Fruit fly (Drosophila melanogaster) whole organism, embryonic: ENCODE data around the gene CG31816.
A peak's percentile ranks its signal among the peaks of the same experiment; 100 is the strongest.

Experiments
- Ada2b ChIP-seq: fragments of 200-800 bp; sonication (Bioruptor generic); IDR thresholded peaks from 2 replicates; pipeline ENCODE4 v1.3.6; 2022; ENCODE audit warnings: missing biosample characterization, missing genetic modification characterization
- Atf6 ChIP-seq: fragments of 200-800 bp; sonication (Bioruptor generic); IDR thresholded peaks from 2 replicates; pipeline ENCODE4 v1.3.6; 2022; ENCODE audit warnings: missing biosample characterization, missing genetic modification characterization
- Blimp-1 ChIP-seq: fragments of 200-800 bp; sonication (Bioruptor generic); optimal IDR thresholded peaks from 3 replicates; lab custom pipeline; 2018; ENCODE audit warnings: missing biosample characterization, missing genetic modification characterization, mild to moderate bottlenecking, moderate library complexity, missing genetic modification reagents
- C15 ChIP-seq: fragments of 200-800 bp; sonication (Bioruptor generic); IDR thresholded peaks from 3 replicates; pipeline ENCODE4 v1.3.6; 2022; ENCODE audit warnings: missing biosample characterization, missing genetic modification characterization
- CG10654 ChIP-seq: fragments of 200-800 bp; sonication (Bioruptor generic); optimal IDR thresholded peaks from 2 replicates; lab custom pipeline; 2016; ENCODE audit warnings: missing biosample characterization, missing genetic modification characterization
- CG11093 ChIP-seq: fragments of 200-800 bp; sonication (Bioruptor generic); IDR thresholded peaks from 3 replicates; pipeline ENCODE4 v1.3.6; 2022; ENCODE audit warnings: missing biosample characterization, missing genetic modification characterization
- CG11398 ChIP-seq: fragments of 200-800 bp; sonication (Bioruptor generic); optimal IDR thresholded peaks from 2 replicates; lab custom pipeline; 2016; ENCODE audit warnings: missing biosample characterization, missing genetic modification characterization
- CG12391 ChIP-seq: fragments of 200-800 bp; sonication (Bioruptor generic); optimal IDR thresholded peaks from 3 replicates; lab custom pipeline; 2018; ENCODE audit warnings: missing biosample characterization, mild to moderate bottlenecking, missing genetic modification characterization, moderate library complexity
- CG14965 ChIP-seq: fragments of 200-800 bp; sonication (Bioruptor generic); optimal IDR thresholded peaks from 2 replicates; lab custom pipeline; 2016; ENCODE audit warnings: missing biosample characterization, missing genetic modification characterization, borderline replicate concordance
- CG16863 ChIP-seq: fragments of 200-800 bp; sonication (Bioruptor generic); optimal IDR thresholded peaks from 3 replicates; lab custom pipeline; 2016; ENCODE audit warnings: missing biosample characterization, missing genetic modification characterization
- CG17829 ChIP-seq: fragments of 200-800 bp; optimal IDR thresholded peaks from 2 replicates; lab custom pipeline; 2019; ENCODE audit warnings: missing biosample characterization, mild to moderate bottlenecking, missing genetic modification characterization, moderate library complexity
- CG18764 ChIP-seq: fragments of 200-800 bp; sonication (Bioruptor generic); optimal IDR thresholded peaks from 3 replicates; lab custom pipeline; 2016; ENCODE audit warnings: missing biosample characterization, missing genetic modification characterization
- CG2129 ChIP-seq: fragments of 200-800 bp; sonication (Bioruptor generic); IDR thresholded peaks from 2 replicates; pipeline ENCODE4 v1.3.6; 2022; ENCODE audit warnings: missing biosample characterization, missing genetic modification characterization; ENCODE audit not compliant: partially characterized antibody
- CG2678 ChIP-seq: fragments of 200-800 bp; sonication (Bioruptor generic); optimal IDR thresholded peaks from 3 replicates; lab custom pipeline; 2019; ENCODE audit warnings: missing biosample characterization, mild to moderate bottlenecking, missing genetic modification characterization, moderate library complexity
- CG3065 ChIP-seq: fragments of 200-800 bp; sonication (Bioruptor generic); optimal IDR thresholded peaks from 2 replicates; lab custom pipeline; 2016; ENCODE audit warnings: missing biosample characterization, missing genetic modification characterization
- CG31388 ChIP-seq: fragments of 200-800 bp; sonication (Bioruptor generic); optimal IDR thresholded peaks from 2 replicates; lab custom pipeline; 2016; ENCODE audit warnings: missing biosample characterization, missing genetic modification characterization
- CG32772 ChIP-seq: fragments of 200-800 bp; sonication (Bioruptor generic); IDR thresholded peaks from 2 replicates; pipeline ENCODE4 v1.3.6; 2022; ENCODE audit warnings: missing biosample characterization, missing genetic modification characterization
- CG34224 ChIP-seq: fragments of 200-800 bp; sonication (Bioruptor generic); IDR thresholded peaks from 3 replicates; pipeline ENCODE4 v1.3.6; 2022; ENCODE audit warnings: missing biosample characterization, missing genetic modification characterization; ENCODE audit not compliant: partially characterized antibody
- CG6683 ChIP-seq: fragments of 200-800 bp; sonication (Bioruptor generic); optimal IDR thresholded peaks from 2 replicates; lab custom pipeline; 2017; ENCODE audit warnings: missing biosample characterization, mild to moderate bottlenecking, missing genetic modification characterization, missing genetic modification reagents
- CG7372 ChIP-seq: fragments of 200-800 bp; sonication (Bioruptor generic); IDR thresholded peaks from 2 replicates; pipeline ENCODE4 v1.3.6; 2022; ENCODE audit warnings: missing biosample characterization, missing genetic modification characterization
- CG7963 ChIP-seq: fragments of 200-800 bp; sonication (Bioruptor generic); IDR thresholded peaks from 3 replicates; pipeline ENCODE4 v1.3.6; 2022; ENCODE audit warnings: missing biosample characterization, missing genetic modification characterization; ENCODE audit not compliant: partially characterized antibody
- CG8388 ChIP-seq: fragments of 200-800 bp; sonication (Bioruptor generic); optimal IDR thresholded peaks from 2 replicates; lab custom pipeline; 2019; ENCODE audit warnings: missing biosample characterization, mild to moderate bottlenecking, missing genetic modification characterization, moderate library complexity
- CHES-1-like ChIP-seq: fragments of 200-800 bp; sonication (Bioruptor generic); optimal IDR thresholded peaks from 2 replicates; lab custom pipeline; 2016; ENCODE audit warnings: missing biosample characterization, missing genetic modification characterization
- Camta ChIP-seq: fragments of 200-800 bp; sonication (Bioruptor generic); optimal IDR thresholded peaks from 2 replicates; lab custom pipeline; 2016; ENCODE audit warnings: missing biosample characterization, missing genetic modification characterization
- Dad ChIP-seq: fragments of 200-800 bp; sonication (Bioruptor generic); optimal IDR thresholded peaks from 3 replicates; lab custom pipeline; 2016; ENCODE audit warnings: missing biosample characterization, missing genetic modification characterization
- HLH4C ChIP-seq: fragments of 200-800 bp; sonication (Bioruptor generic); IDR thresholded peaks from 3 replicates; pipeline ENCODE4 v1.3.6; 2022; ENCODE audit warnings: missing biosample characterization, missing genetic modification characterization; ENCODE audit not compliant: partially characterized antibody
- Hey ChIP-seq: fragments of 200-800 bp; sonication (Bioruptor generic); optimal IDR thresholded peaks from 3 replicates; lab custom pipeline; 2018; ENCODE audit warnings: missing biosample characterization, mild to moderate bottlenecking, missing genetic modification characterization
- Mrtf ChIP-seq: fragments of 200-800 bp; sonication (Bioruptor generic); IDR thresholded peaks from 3 replicates; pipeline ENCODE4 v1.3.6; 2022; ENCODE audit warnings: missing biosample characterization, missing genetic modification characterization
- NC2α ChIP-seq: fragments of 200-800 bp; sonication (Bioruptor generic); optimal IDR thresholded peaks from 2 replicates; lab custom pipeline; 2016; ENCODE audit warnings: missing biosample characterization, missing genetic modification characterization
- Nf-YC ChIP-seq: fragments of 200-800 bp; optimal IDR thresholded peaks from 3 replicates; lab custom pipeline; 2019; ENCODE audit warnings: missing biosample characterization, mild to moderate bottlenecking, missing genetic modification characterization, moderate library complexity
- Trl ChIP-seq, 3 experiments: fragments of >200 bp in 2 of 3; fragments of 200-800 bp in 1 of 3; sonication (Bioruptor generic) in 1 of 3; optimal IDR thresholded peaks; 2 replicates in 1 of 3; 3 replicates in 2 of 3; lab custom pipeline; 2016 to 2017; ENCODE audit warnings: missing biosample characterization in 1 of 3, missing genetic modification characterization in 1 of 3
- Xrp1 ChIP-seq: fragments of 200-800 bp; sonication (Bioruptor generic); IDR thresholded peaks from 2 replicates; pipeline ENCODE4 v1.3.6; 2022; ENCODE audit warnings: missing biosample characterization, missing genetic modification characterization
- ase ChIP-seq: fragments of 200-800 bp; sonication (Bioruptor generic); IDR thresholded peaks from 3 replicates; pipeline ENCODE4 v1.3.6; 2022; ENCODE audit warnings: missing biosample characterization, missing genetic modification characterization
- ash1 ChIP-seq: fragments of 200-800 bp; sonication (Bioruptor generic); optimal IDR thresholded peaks from 2 replicates; lab custom pipeline; 2018; ENCODE audit warnings: missing biosample characterization, mild to moderate bottlenecking, missing genetic modification characterization
- bcd ChIP-seq: fragments of 200-800 bp; sonication (Bioruptor generic); optimal IDR thresholded peaks from 2 replicates; lab custom pipeline; 2017; ENCODE audit warnings: missing biosample characterization, mild to moderate bottlenecking, missing genetic modification characterization
- gfzf ChIP-seq: fragments of 200-800 bp; sonication (Bioruptor generic); optimal IDR thresholded peaks from 2 replicates; lab custom pipeline; 2016; ENCODE audit warnings: missing biosample characterization, mild to moderate bottlenecking, missing genetic modification characterization, moderate library complexity
- gro ChIP-seq: fragments of 200-800 bp; sonication (Bioruptor generic); optimal IDR thresholded peaks from 2 replicates; lab custom pipeline; 2016; ENCODE audit warnings: missing biosample characterization, missing genetic modification characterization
- jing ChIP-seq: fragments of 200-800 bp; sonication (Bioruptor generic); optimal IDR thresholded peaks from 2 replicates; lab custom pipeline; 2018; ENCODE audit warnings: missing biosample characterization, mild to moderate bottlenecking, missing genetic modification characterization
- ken ChIP-seq: fragments of 200-800 bp; sonication (Bioruptor generic); IDR thresholded peaks from 3 replicates; pipeline ENCODE4 v1.3.6; 2022; ENCODE audit warnings: missing biosample characterization, missing genetic modification characterization
- mirr ChIP-seq: fragments of 200-800 bp; sonication (Bioruptor generic); optimal IDR thresholded peaks from 3 replicates; lab custom pipeline; 2018; ENCODE audit warnings: missing biosample characterization, mild to moderate bottlenecking, missing genetic modification characterization
- schlank ChIP-seq: fragments of 200-800 bp; sonication (Bioruptor generic); optimal IDR thresholded peaks from 2 replicates; lab custom pipeline; 2018; ENCODE audit warnings: missing biosample characterization, mild to moderate bottlenecking, missing genetic modification characterization
- scrt ChIP-seq: fragments of 200-800 bp; sonication (Bioruptor generic); optimal IDR thresholded peaks from 2 replicates; lab custom pipeline; 2018; ENCODE audit warnings: missing biosample characterization, mild to moderate bottlenecking, missing genetic modification characterization, moderate library complexity
- seq ChIP-seq: fragments of 200-800 bp; sonication (Bioruptor generic); IDR thresholded peaks from 2 replicates; pipeline ENCODE4 v1.3.6; 2022; ENCODE audit warnings: missing biosample characterization, missing genetic modification characterization
- slou ChIP-seq: fragments of 200-800 bp; sonication (Bioruptor generic); optimal IDR thresholded peaks from 3 replicates; lab custom pipeline; 2016; ENCODE audit warnings: missing biosample characterization, missing genetic modification characterization
- tin ChIP-seq: fragments of 200-800 bp; sonication (Bioruptor generic); optimal IDR thresholded peaks from 3 replicates; lab custom pipeline; 2016; ENCODE audit warnings: missing biosample characterization, missing genetic modification characterization
- vfl ChIP-seq: fragments of 200-800 bp; sonication (Bioruptor generic); optimal IDR thresholded peaks from 2 replicates; lab custom pipeline; 2016; ENCODE audit warnings: missing biosample characterization, missing genetic modification characterization
- z ChIP-seq: fragments of 200-800 bp; sonication (Bioruptor generic); IDR thresholded peaks from 3 replicates; pipeline ENCODE4 v1.3.6; 2022; ENCODE audit warnings: missing biosample characterization, missing genetic modification characterization

Gene CG31816

DNA sequence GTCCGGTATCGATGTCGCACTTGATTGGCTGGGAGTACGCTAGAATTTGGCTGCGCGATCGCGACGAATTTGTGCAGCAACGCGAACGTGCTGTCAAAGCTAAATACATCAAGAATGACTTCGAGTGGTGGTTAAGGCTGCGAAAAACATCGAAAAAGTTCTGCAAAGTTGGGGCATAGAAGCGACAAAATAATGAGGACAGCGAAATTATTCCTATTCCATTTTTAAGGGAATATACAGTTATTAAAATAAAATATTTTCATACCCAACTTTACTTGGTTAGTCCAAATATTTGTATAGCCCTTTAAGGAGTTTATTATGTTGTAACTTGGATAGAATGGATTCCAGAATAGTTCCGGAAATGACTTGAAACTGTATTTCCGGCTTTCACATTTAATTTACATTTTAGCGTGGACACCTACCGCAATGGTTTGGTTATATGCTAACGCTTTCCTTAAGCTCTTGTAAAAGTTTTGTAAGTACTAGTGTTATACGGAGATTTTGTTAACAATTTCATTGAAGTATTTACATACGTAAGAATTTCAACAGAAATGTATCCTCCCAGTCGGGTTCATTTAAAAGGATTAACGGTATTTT, 749 bp downstream of the CG31816 start (continued):
- no peak for TF ChIP-seq CG2129 (GFP tag; lab: Robert Waterston, UW)
- TF ChIP-seq CHES-1-like (GFP tag; lab: Kevin White, UChicago): peak; percentile 70
- no peak for TF ChIP-seq Ada2b (GFP tag; lab: Robert Waterston, UW)
- peak; percentile 89 for TF ChIP-seq ash1 (GFP tag; lab: Kevin White, UChicago)
- TF ChIP-seq vfl (GFP tag; lab: Kevin White, UChicago): peak; percentile 8
- TF ChIP-seq CG3065: peak; percentile 37
- TF ChIP-seq Dad (GFP tag; lab: Kevin White, UChicago): no peak
- TF ChIP-seq jing (GFP tag; lab: Kevin White, UChicago): peak; percentile 58
- TF ChIP-seq tin (GFP tag; lab: Kevin White, UChicago): peak; percentile 22
- peak; percentile 67; the same call in 1 of the 2 replicates for TF ChIP-seq CG7372
- TF ChIP-seq CG2678 (tag; lab: Kevin White, UChicago): peak; percentile 76
- TF ChIP-seq CG10654 (GFP tag; lab: Kevin White, UChicago): peak; percentile 74
- TF ChIP-seq, all 482 proteins: peak for 318

DNA sequence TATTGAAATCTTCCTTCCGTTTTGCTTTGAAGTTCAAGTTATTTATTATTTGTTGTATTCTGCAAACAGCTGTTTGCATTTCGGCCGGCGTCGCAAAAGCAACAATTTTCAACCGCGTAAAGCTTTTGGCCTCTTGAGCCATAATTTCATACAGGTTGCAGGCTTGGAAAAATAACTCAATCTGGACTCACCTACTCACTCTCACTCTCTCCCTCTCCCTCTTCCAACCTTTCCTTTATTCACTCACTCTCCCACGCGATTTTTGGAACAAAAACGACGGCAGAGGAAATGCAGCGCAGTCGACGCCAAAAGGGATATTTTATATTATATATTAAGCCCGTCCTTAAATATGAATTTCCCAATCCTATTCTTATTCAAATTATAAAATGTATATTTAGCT, 1.5 kb downstream of the CG31816 start:
- TF ChIP-seq scrt (GFP tag; lab: Kevin White, UChicago) (peak; percentile 69), z (GFP tag; lab: Robert Waterston, UW) (peak; percentile 96), ase (GFP tag; lab: Robert Waterston, UW) (no peak), ken (no peak), Trl (optimal IDR thresholded peaks at IDR 0.05; lab: Kevin White, UChicago) (peak; percentile 25 to 34), Trl (GFP tag; optimal IDR thresholded peaks at IDR 0.05; lab: Kevin White, UChicago) (no peak), CG11398 (GFP tag; lab: Kevin White, UChicago) (no peak), schlank (tag; lab: Kevin White, UChicago) (no peak), gro (no peak)

DNA sequence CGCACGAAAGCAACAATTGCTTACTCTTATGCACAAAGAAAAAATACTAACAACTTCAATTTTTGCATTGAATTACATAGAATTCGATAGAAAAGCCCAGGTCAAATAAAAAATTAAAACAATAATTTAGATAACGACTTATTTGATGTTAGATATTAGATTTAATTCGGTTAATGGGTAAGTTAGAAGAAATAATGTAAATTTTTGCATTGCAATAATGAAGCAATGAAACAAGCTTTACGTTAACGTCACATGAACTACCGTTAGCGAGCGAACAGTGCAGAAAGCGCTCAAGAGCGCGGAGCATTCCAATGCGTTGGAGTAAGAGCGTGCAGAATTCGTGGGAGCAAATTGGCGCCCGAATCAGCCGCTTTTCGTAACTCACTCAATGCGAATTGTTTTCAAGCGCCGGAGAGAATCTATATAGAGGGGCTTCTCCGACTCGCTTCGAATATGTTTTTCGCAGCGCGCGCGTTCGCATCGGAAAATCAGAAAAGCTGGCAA, 2.3 kb downstream of the CG31816 start, which contains the start of gene mtgo:
mtgo (plus strand) TSS at position 454 of the 504 bp plus-strand sequence.
- TF ChIP-seq Hey: no peak
- TF ChIP-seq HLH4C: no peak
- TF ChIP-seq CG14965 (GFP tag; lab: Kevin White, UChicago): no peak
- no peak for TF ChIP-seq C15 (GFP tag; lab: Robert Waterston, UW)
- TF ChIP-seq CG11093 (GFP tag; lab: Robert Waterston, UW): peak; percentile 42; the same call in 1 of the 3 replicates
- TF ChIP-seq slou (GFP tag; lab: Kevin White, UChicago): no peak
- TF ChIP-seq Mrtf (GFP tag; lab: Robert Waterston, UW): no peak
- TF ChIP-seq CG6683 (GFP tag; lab: Kevin White, UChicago): peak; percentile 29
- TF ChIP-seq mirr: no peak
- no peak for TF ChIP-seq CG7963 (GFP tag; lab: Robert Waterston, UW)
- TF ChIP-seq Atf6 (GFP tag; lab: Robert Waterston, UW): peak; percentile 49
- TF ChIP-seq Xrp1 (GFP tag; lab: Robert Waterston, UW): peak; percentile 52
- no peak for TF ChIP-seq CG8388 (GFP tag; lab: Kevin White, UChicago)
- TF ChIP-seq CG32772: 0 out of 2 replicates have a peak, but pooled peaks have one; percentile 18
- TF ChIP-seq CG17829: peak; percentile 62
- TF ChIP-seq CG31388: no peak
- no peak for TF ChIP-seq gfzf (GFP tag; lab: Kevin White, UChicago)
- TF ChIP-seq NC2α (GFP tag; lab: Kevin White, UChicago): no peak
- peak; percentile 18 for TF ChIP-seq CG12391 (tag; lab: Kevin White, UChicago)
- TF ChIP-seq CG34224 (GFP tag; lab: Robert Waterston, UW): peak; percentile 34; the same call in 1 of the 3 replicates
- TF ChIP-seq Nf-YC (tag; lab: Kevin White, UChicago): peak; percentile 46
- TF ChIP-seq seq (GFP tag; lab: Robert Waterston, UW): 0 out of 2 replicates have a peak, but pooled peaks have one; percentile 39
- TF ChIP-seq CG18764: peak; percentile 19
- peak; percentile 10 for TF ChIP-seq bcd (GFP tag; lab: Kevin White, UChicago)
- TF ChIP-seq CG16863 (GFP tag; lab: Kevin White, UChicago): no peak
- no peak for TF ChIP-seq Camta (GFP tag; lab: Kevin White, UChicago)
- peak; percentile 51 for TF ChIP-seq Blimp-1 (GFP tag; lab: Kevin White, UChicago)
